Fruit fly (Drosophila melanogaster) whole organism, embryonic: ENCODE data around the gene CG7006.
A peak's percentile ranks its signal among the peaks of the same experiment; 100 is the strongest.

ENCODE experiments used
- ATbp ChIP-seq: fragments of 200-800 bp; sonication (Bioruptor generic); optimal IDR thresholded peaks from 2 replicates; lab custom pipeline; 2017; ENCODE audit warnings: missing biosample characterization, mild to moderate bottlenecking, missing genetic modification characterization, missing genetic modification reagents
- Atf6 ChIP-seq: fragments of 200-800 bp; sonication (Bioruptor generic); IDR thresholded peaks from 2 replicates; pipeline ENCODE4 v1.3.6; 2022; ENCODE audit warnings: missing biosample characterization, missing genetic modification characterization
- CG10209 ChIP-seq: fragments of 200-800 bp; sonication (Bioruptor generic); optimal IDR thresholded peaks from 3 replicates; lab custom pipeline; 2017; ENCODE audit warnings: missing biosample characterization, mild to moderate bottlenecking, missing genetic modification characterization, missing genetic modification reagents
- CG11398 ChIP-seq: fragments of 200-800 bp; sonication (Bioruptor generic); optimal IDR thresholded peaks from 2 replicates; lab custom pipeline; 2016; ENCODE audit warnings: missing biosample characterization, missing genetic modification characterization
- CG13287 ChIP-seq: fragments of 200-800 bp; sonication (Bioruptor generic); IDR thresholded peaks from 2 replicates; pipeline ENCODE4 v1.3.6; 2022; ENCODE audit warnings: missing biosample characterization, missing genetic modification characterization; ENCODE audit not compliant: partially characterized antibody
- CG14441 ChIP-seq: fragments of 200-800 bp; sonication (Bioruptor generic); IDR thresholded peaks from 2 replicates; pipeline ENCODE4 v1.3.6; 2022; ENCODE audit warnings: missing biosample characterization, missing genetic modification characterization
- CG14860 ChIP-seq: fragments of 200-800 bp; sonication (Bioruptor generic); IDR thresholded peaks from 3 replicates; pipeline ENCODE4 v1.3.6; 2022; ENCODE audit warnings: missing biosample characterization, missing genetic modification characterization; ENCODE audit not compliant: partially characterized antibody
- CG15073 ChIP-seq: fragments of 200-800 bp; sonication (Bioruptor generic); optimal IDR thresholded peaks from 2 replicates; lab custom pipeline; 2016; ENCODE audit warnings: missing biosample characterization, missing genetic modification characterization
- CG15479 ChIP-seq: fragments of 200-800 bp; sonication (Bioruptor generic); optimal IDR thresholded peaks from 3 replicates; lab custom pipeline; 2019; ENCODE audit warnings: missing biosample characterization, mild to moderate bottlenecking, missing genetic modification characterization, moderate library complexity
- CG18011 ChIP-seq: fragments of 200-800 bp; sonication (Bioruptor generic); optimal IDR thresholded peaks from 2 replicates; lab custom pipeline; 2017; ENCODE audit warnings: missing biosample characterization, missing genetic modification characterization, mild to moderate bottlenecking, moderate library complexity, missing genotype
- CG2202 ChIP-seq: fragments of 200-800 bp; sonication (Bioruptor generic); optimal IDR thresholded peaks from 2 replicates; lab custom pipeline; 2018; ENCODE audit warnings: missing biosample characterization, mild to moderate bottlenecking, missing genetic modification characterization
- CG3163 ChIP-seq: fragments of 200-800 bp; sonication (Bioruptor generic); optimal IDR thresholded peaks from 3 replicates; lab custom pipeline; 2016; ENCODE audit warnings: missing biosample characterization, missing genetic modification characterization
- CG34422 ChIP-seq: fragments of 200-800 bp; sonication (Bioruptor generic); IDR thresholded peaks from 3 replicates; pipeline ENCODE4 v1.3.6; 2022; ENCODE audit warnings: missing biosample characterization, missing genetic modification characterization
- CG6175 ChIP-seq: fragments of 200-800 bp; sonication (Bioruptor generic); IDR thresholded peaks from 3 replicates; pipeline ENCODE4 v1.3.6; 2022; ENCODE audit warnings: missing biosample characterization, missing genetic modification characterization
- CG6272 ChIP-seq: fragments of 200-800 bp; sonication (Bioruptor generic); IDR thresholded peaks from 2 replicates; pipeline ENCODE4 v1.3.6; 2022; ENCODE audit warnings: missing biosample characterization, missing genetic modification characterization
- CG6689 ChIP-seq: fragments of 200-800 bp; sonication (Bioruptor generic); IDR thresholded peaks from 2 replicates; pipeline ENCODE4 v1.3.6; 2022; ENCODE audit warnings: missing biosample characterization, missing genetic modification characterization
- CG8478 ChIP-seq: fragments of >200 bp; optimal IDR thresholded peaks from 2 replicates; lab custom pipeline; 2018
- D19A ChIP-seq: fragments of 200-800 bp; optimal IDR thresholded peaks from 3 replicates; lab custom pipeline; 2019; ENCODE audit warnings: missing biosample characterization, mild to moderate bottlenecking, missing genetic modification characterization, moderate library complexity
- HLH3B ChIP-seq: fragments of 200-800 bp; sonication (Bioruptor generic); IDR thresholded peaks from 2 replicates; pipeline ENCODE4 v1.3.6; 2022; ENCODE audit warnings: missing biosample characterization, missing genetic modification characterization
- Hey ChIP-seq: fragments of 200-800 bp; sonication (Bioruptor generic); optimal IDR thresholded peaks from 3 replicates; lab custom pipeline; 2018; ENCODE audit warnings: missing biosample characterization, mild to moderate bottlenecking, missing genetic modification characterization
- Hr39 ChIP-seq: fragments of >200 bp; optimal IDR thresholded peaks from 2 replicates; lab custom pipeline; 2017
- Hr51 ChIP-seq, 2 experiments: fragments of 200-800 bp; sonication (Bioruptor generic); optimal IDR thresholded peaks; 2 replicates in 1 of 2; 3 replicates in 1 of 2; lab custom pipeline; 2016 to 2018; ENCODE audit warnings: missing biosample characterization in 2 of 2, missing genetic modification characterization in 2 of 2, mild to moderate bottlenecking in 1 of 2, moderate library complexity in 1 of 2
- MBD-R2 ChIP-seq: fragments of 200-800 bp; sonication (Bioruptor generic); IDR thresholded peaks from 2 replicates; pipeline ENCODE4 v1.3.6; 2022; ENCODE audit warnings: missing biosample characterization, missing genetic modification characterization
- Med ChIP-seq: fragments of 200-800 bp; sonication (Bioruptor generic); peaks from one replicate; lab custom pipeline; 2016; ENCODE audit warnings: missing biosample characterization, missing genetic modification characterization, mild to moderate bottlenecking, inconsistent platforms, moderate library complexity
- Nf-YB ChIP-seq: fragments of 200-800 bp; sonication (Bioruptor generic); optimal IDR thresholded peaks from 3 replicates; lab custom pipeline; 2019; ENCODE audit warnings: missing biosample characterization, mild to moderate bottlenecking, missing genetic modification characterization, moderate library complexity
- Sin3A ChIP-seq: fragments of >200 bp; optimal IDR thresholded peaks from 2 replicates; lab custom pipeline; 2018
- ap ChIP-seq: fragments of 200-800 bp; sonication (Bioruptor generic); IDR thresholded peaks from 2 replicates; pipeline ENCODE4 v1.3.6; 2022; ENCODE audit warnings: missing biosample characterization, missing genetic modification characterization
- ci ChIP-seq: fragments of 200-800 bp; sonication (Bioruptor generic); IDR thresholded peaks from 3 replicates; pipeline ENCODE4 v1.3.6; 2022; ENCODE audit warnings: missing biosample characterization, missing genetic modification characterization
- crp ChIP-seq, 2 experiments: fragments of 200-800 bp; sonication (Bioruptor generic); optimal IDR thresholded peaks; 2 replicates in 1 of 2; 3 replicates in 1 of 2; lab custom pipeline; 2017; ENCODE audit warnings: missing biosample characterization in 2 of 2, missing genetic modification characterization in 2 of 2, mild to moderate bottlenecking in 1 of 2, moderate library complexity in 1 of 2
- exex ChIP-seq: fragments of 200-800 bp; sonication (Bioruptor generic); optimal IDR thresholded peaks from 4 replicates; lab custom pipeline; 2018; ENCODE audit warnings: missing biosample characterization, mild to moderate bottlenecking, missing genetic modification characterization, moderate library complexity
- fd3F ChIP-seq: fragments of 200-800 bp; sonication (Bioruptor generic); optimal IDR thresholded peaks from 2 replicates; lab custom pipeline; 2018; ENCODE audit warnings: missing biosample characterization, mild to moderate bottlenecking, missing genetic modification characterization, moderate library complexity
- gfzf ChIP-seq: fragments of 200-800 bp; sonication (Bioruptor generic); optimal IDR thresholded peaks from 2 replicates; lab custom pipeline; 2016; ENCODE audit warnings: missing biosample characterization, mild to moderate bottlenecking, missing genetic modification characterization, moderate library complexity
- grau ChIP-seq: fragments of 200-800 bp; optimal IDR thresholded peaks from 3 replicates; lab custom pipeline; 2019; ENCODE audit warnings: missing biosample characterization, mild to moderate bottlenecking, missing genetic modification characterization, moderate library complexity
- gro ChIP-seq: fragments of 200-800 bp; sonication (Bioruptor generic); optimal IDR thresholded peaks from 2 replicates; lab custom pipeline; 2016; ENCODE audit warnings: missing biosample characterization, missing genetic modification characterization
- ham ChIP-seq: fragments of 200-800 bp; sonication (Bioruptor generic); IDR thresholded peaks from 2 replicates; pipeline ENCODE4 v1.3.6; 2022; ENCODE audit warnings: missing biosample characterization, missing genetic modification characterization
- hth ChIP-seq: fragments of >200 bp; optimal IDR thresholded peaks from 2 replicates; lab custom pipeline; 2017; ENCODE audit warnings: inconsistent platforms
- ken ChIP-seq: fragments of 200-800 bp; sonication (Bioruptor generic); IDR thresholded peaks from 3 replicates; pipeline ENCODE4 v1.3.6; 2022; ENCODE audit warnings: missing biosample characterization, missing genetic modification characterization
- kni ChIP-seq: fragments of 200-800 bp; sonication (Bioruptor generic); optimal IDR thresholded peaks from 3 replicates; lab custom pipeline; 2017; ENCODE audit warnings: mild to moderate bottlenecking, missing biosample characterization, missing genetic modification reagents, missing genetic modification characterization
- lbe ChIP-seq: fragments of 200-800 bp; sonication (Bioruptor generic); optimal IDR thresholded peaks from 2 replicates; lab custom pipeline; 2016; ENCODE audit warnings: missing biosample characterization, mild to moderate bottlenecking, missing genetic modification characterization
- lov ChIP-seq, 2 experiments: fragments of 200-800 bp in 1 of 2; fragments of >200 bp in 1 of 2; sonication (Bioruptor generic) in 1 of 2; IDR thresholded peaks in 1 of 2; optimal IDR thresholded peaks in 1 of 2; 2 replicates in 1 of 2; 3 replicates in 1 of 2; pipeline versions ENCODE4 v1.3.6 to Lab custom; 2017 to 2022; ENCODE audit warnings: missing biosample characterization in 1 of 2, missing genetic modification characterization in 1 of 2
- luna ChIP-seq: fragments of 200-800 bp; sonication (Bioruptor generic); optimal IDR thresholded peaks from 2 replicates; lab custom pipeline; 2016; ENCODE audit warnings: missing biosample characterization, missing genetic modification characterization
- mirr ChIP-seq: fragments of 200-800 bp; sonication (Bioruptor generic); optimal IDR thresholded peaks from 3 replicates; lab custom pipeline; 2018; ENCODE audit warnings: missing biosample characterization, mild to moderate bottlenecking, missing genetic modification characterization
- pita ChIP-seq: fragments of 200-800 bp; sonication (Bioruptor generic); optimal IDR thresholded peaks from 2 replicates; lab custom pipeline; 2017; ENCODE audit warnings: missing biosample characterization, mild to moderate bottlenecking, missing genetic modification characterization
- row ChIP-seq: fragments of 200-800 bp; sonication (Bioruptor generic); IDR thresholded peaks from 3 replicates; pipeline ENCODE4 v1.3.6; 2022; ENCODE audit warnings: missing biosample characterization, missing genetic modification characterization
- salm ChIP-seq: fragments of 200-800 bp; sonication (Bioruptor generic); optimal IDR thresholded peaks from 2 replicates; lab custom pipeline; 2018; ENCODE audit warnings: missing biosample characterization, mild to moderate bottlenecking, missing genetic modification characterization
- sna ChIP-seq: fragments of 200-800 bp; sonication (Bioruptor generic); IDR thresholded peaks from 2 replicates; pipeline ENCODE4 v1.3.6; 2022; ENCODE audit warnings: missing biosample characterization, missing genetic modification characterization; ENCODE audit not compliant: partially characterized antibody
- sqz ChIP-seq: fragments of 200-800 bp; sonication (Bioruptor generic); optimal IDR thresholded peaks from 3 replicates; lab custom pipeline; 2018; ENCODE audit warnings: missing biosample characterization, mild to moderate bottlenecking, missing genetic modification characterization
- tgo ChIP-seq: fragments of 200-800 bp; sonication (Bioruptor generic); IDR thresholded peaks from 3 replicates; pipeline ENCODE4 v1.3.6; 2022; ENCODE audit warnings: missing biosample characterization, missing genetic modification characterization
- wek ChIP-seq: fragments of 200-800 bp; sonication (Bioruptor generic); optimal IDR thresholded peaks from 3 replicates; lab custom pipeline; 2018; ENCODE audit warnings: missing biosample characterization, mild to moderate bottlenecking, missing genetic modification characterization, moderate library complexity
- yki ChIP-seq: fragments of >200 bp; optimal IDR thresholded peaks from 3 replicates; lab custom pipeline; 2018
- zf30C ChIP-seq: fragments of 200-800 bp; sonication (Bioruptor generic); optimal IDR thresholded peaks from 3 replicates; lab custom pipeline; 2018; ENCODE audit warnings: missing biosample characterization, mild to moderate bottlenecking, missing genetic modification characterization

The CG7006 gene

dm6 chr3R:24812987-24813636, 37.3 kb upstream of the CG7006 start (continued):
- TF ChIP-seq CG15073, result no peak
- no peak for TF ChIP-seq CG10209 (GFP tag; lab: Kevin White, UChicago)
- TF ChIP-seq salm, result no peak
- no peak for TF ChIP-seq yki (lab: Kevin White, UChicago)
- TF ChIP-seq zf30C (GFP tag; lab: Kevin White, UChicago), result no peak
- TF ChIP-seq ken (GFP tag; lab: Robert Waterston, UW), result no peak
- TF ChIP-seq CG8478 (lab: Kevin White, UChicago), result no peak
- TF ChIP-seq CG6689, result no peak
- no peak for TF ChIP-seq sqz (GFP tag; lab: Kevin White, UChicago)
- no peak for TF ChIP-seq wek
- no peak for TF ChIP-seq Nf-YB (GFP tag; lab: Kevin White, UChicago)
- TF ChIP-seq Hr51 (GFP tag; optimal IDR thresholded peaks at IDR 0.05; lab: Kevin White, UChicago), result no peak
- no peak for TF ChIP-seq CG6272 (GFP tag; lab: Robert Waterston, UW)
- peak; percentile 15; the same call in 1 of the 3 replicates for TF ChIP-seq CG34422 (GFP tag; lab: Robert Waterston, UW)
- TF ChIP-seq CG14860, result no peak
- TF ChIP-seq row (GFP tag; lab: Robert Waterston, UW), result no peak
- no peak for TF ChIP-seq lbe (GFP tag; lab: Kevin White, UChicago)
- TF ChIP-seq CG6175 (GFP tag; lab: Robert Waterston, UW), result no peak
- TF ChIP-seq CG2202, result no peak
- TF ChIP-seq gfzf, result no peak
- no peak for TF ChIP-seq pita (GFP tag; lab: Kevin White, UChicago)
- TF ChIP-seq ham (GFP tag; lab: Robert Waterston, UW), result no peak
- no peak for TF ChIP-seq ATbp
- no peak for TF ChIP-seq exex (tag; lab: Kevin White, UChicago)
- no peak for TF ChIP-seq Sin3A (lab: Kevin White, UChicago)
- peak; percentile 25 for TF ChIP-seq mirr (GFP tag; lab: Kevin White, UChicago)
- no peak for TF ChIP-seq Hey (tag; lab: Kevin White, UChicago)
- peak; percentile 71 for TF ChIP-seq Med (GFP tag; lab: Kevin White, UChicago)
- TF ChIP-seq CG11398 (GFP tag; lab: Kevin White, UChicago), result no peak
- peak; percentile 11; the same call in 1 of the 3 replicates for TF ChIP-seq ci (GFP tag; lab: Robert Waterston, UW)
- TF ChIP-seq grau (tag; lab: Kevin White, UChicago), result peak; percentile 0
- peak; percentile 24 for TF ChIP-seq kni
- no peak for TF ChIP-seq CG18011 (GFP tag; lab: Kevin White, UChicago)
- TF ChIP-seq tgo (GFP tag; lab: Robert Waterston, UW), result no peak
- no peak for TF ChIP-seq CG14441 (GFP tag; lab: Robert Waterston, UW)
- no peak for TF ChIP-seq CG3163 (GFP tag; lab: Kevin White, UChicago)
- no peak for TF ChIP-seq MBD-R2
- no peak for TF ChIP-seq Atf6
- TF ChIP-seq fd3F (GFP tag; lab: Kevin White, UChicago), result no peak
- no peak for TF ChIP-seq D19A (tag; lab: Kevin White, UChicago)
- no peak for TF ChIP-seq lov (optimal IDR thresholded peaks at IDR 0.05; lab: Kevin White, UChicago)
- no peak for TF ChIP-seq lov (GFP tag; IDR thresholded peaks at IDR 0.05; lab: Robert Waterston, UW)
- TF ChIP-seq gro (GFP tag; lab: Kevin White, UChicago), result no peak
- TF ChIP-seq CG13287 (GFP tag; lab: Robert Waterston, UW), result no peak
- TF ChIP-seq ap (GFP tag; lab: Robert Waterston, UW), result no peak
- TF ChIP-seq sna (GFP tag; lab: Robert Waterston, UW), result no peak
- TF ChIP-seq hth (lab: Kevin White, UChicago), result no peak
- no peak for TF ChIP-seq Hr39 (lab: Kevin White, UChicago)
- TF ChIP-seq crp (GFP tag; optimal IDR thresholded peaks at IDR 0.05; lab: Kevin White, UChicago), result no peak
- TF ChIP-seq luna, result no peak
- peak; percentile 58 for TF ChIP-seq CG15479 (GFP tag; lab: Kevin White, UChicago)
- TF ChIP-seq HLH3B, result no peak
